Worm (Caenorhabditis elegans): Measurements from ENCODE around the gene K08D10.11.

The K08D10.11 gene

ce11 chrIV:4178424-4178823, 7.6 kb downstream of the K08D10.11 start, which contains the start of gene tsen-34:
TSS of gene tsen-34 (plus strand) at chrIV:4178457.
- TF ChIP-seq flt-1 (GFP tag; IDR thresholded peaks at IDR 0.05), result no peak
- peak; percentile 4 for TF ChIP-seq ama-1 (optimal IDR thresholded peaks at IDR 0.05)
- TF ChIP-seq tra-4 (tag; optimal IDR thresholded peaks at IDR 0.05), result no peak

DNA sequence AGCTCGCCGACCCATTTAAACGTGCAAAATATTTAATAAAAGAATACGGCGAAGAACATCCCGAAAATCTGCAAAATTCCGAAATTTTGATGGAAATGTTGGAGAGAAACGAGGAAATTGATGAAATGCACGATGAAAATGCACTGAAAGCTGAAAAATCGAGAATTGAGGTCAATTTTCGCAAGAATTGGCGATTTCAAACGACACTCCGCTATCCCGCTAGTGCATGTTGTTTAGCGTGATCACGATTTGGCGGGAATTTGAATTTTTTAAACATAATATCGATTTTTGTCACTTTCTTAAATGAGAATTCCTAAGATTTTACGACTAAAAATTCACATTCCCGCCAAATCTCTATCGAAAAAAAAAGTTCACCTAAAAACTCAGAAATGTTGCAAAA, 8.4 kb downstream of the K08D10.11 start:
- TF ChIP-seq tbx-11 (GFP tag; IDR thresholded peaks at IDR 0.05) (no peak), pes-1 (GFP tag; IDR thresholded peaks at IDR 0.05) (no peak), ceh-36 (tag; optimal IDR thresholded peaks at IDR 0.05) (no peak), hmg-4 (GFP tag; optimal IDR thresholded peaks at IDR 0.05) (no peak), aly-1 (tag; optimal IDR thresholded peaks at IDR 0.05) (no peak), ceh-13 (GFP tag; optimal IDR thresholded peaks at IDR 0.05) (no peak)

- TF ChIP-seq B0310.2 (tag; optimal IDR thresholded peaks at IDR 0.05), result no peak
- no peak for TF ChIP-seq hmg-4 (GFP tag; optimal IDR thresholded peaks at IDR 0.05)
- no peak for TF ChIP-seq pes-1 (GFP tag; IDR thresholded peaks at IDR 0.05)
- TF ChIP-seq hmbx-1 (tag; optimal IDR thresholded peaks at IDR 0.05), result no peak
- TF ChIP-seq ama-1 (optimal IDR thresholded peaks at IDR 0.05), result no peak
- no peak for TF ChIP-seq tbx-11 (GFP tag; IDR thresholded peaks at IDR 0.05)
- no peak for TF ChIP-seq aly-1 (tag; optimal IDR thresholded peaks at IDR 0.05)
- no peak for TF ChIP-seq ceh-36 (tag; optimal IDR thresholded peaks at IDR 0.05)
- TF ChIP-seq tra-4 (tag; optimal IDR thresholded peaks at IDR 0.05), result no peak
- no peak for TF ChIP-seq tbx-37 (GFP tag; conservative IDR thresholded peaks at IDR 0.05)
- no peak for TF ChIP-seq F13C5.2 (tag; optimal IDR thresholded peaks at IDR 0.05)
- TF ChIP-seq hnd-1 (tag; optimal IDR thresholded peaks at IDR 0.05), result no peak
- TF ChIP-seq ceh-13 (GFP tag; optimal IDR thresholded peaks at IDR 0.05), result no peak
- TF ChIP-seq flt-1 (GFP tag; IDR thresholded peaks at IDR 0.05), result no peak
- no peak for TF ChIP-seq scrt-1 (GFP tag; IDR thresholded peaks at IDR 0.05)
- no peak for TF ChIP-seq sea-1 (GFP tag; conservative IDR thresholded peaks at IDR 0.05)
Measured at ce11 chrIV:4176659-4177058, 9.3 kb downstream of the K08D10.11 start.

ce11 chrIV:4176088-4176487, 9.9 kb downstream of the K08D10.11 start, which contains the start of gene dnj-15:
TSS of gene dnj-15 (plus strand) at chrIV:4176388.
- TF ChIP-seq hnd-1 (tag; optimal IDR thresholded peaks at IDR 0.05) (no peak), ceh-13 (GFP tag; optimal IDR thresholded peaks at IDR 0.05) (no peak), sea-1 (GFP tag; conservative IDR thresholded peaks at IDR 0.05) (no peak), hmbx-1 (tag; optimal IDR thresholded peaks at IDR 0.05) (no peak)

ce11 chrIV:4173789-4174188, 12.2 kb downstream of the K08D10.11 start, which contains the start of gene rnp-3:
TSS of gene rnp-3 (plus strand) at chrIV:4174089.
- TF ChIP-seq B0310.2 (tag; optimal IDR thresholded peaks at IDR 0.05) (no peak), sea-1 (GFP tag; conservative IDR thresholded peaks at IDR 0.05) (no peak), ceh-36 (tag; optimal IDR thresholded peaks at IDR 0.05) (no peak)

DNA sequence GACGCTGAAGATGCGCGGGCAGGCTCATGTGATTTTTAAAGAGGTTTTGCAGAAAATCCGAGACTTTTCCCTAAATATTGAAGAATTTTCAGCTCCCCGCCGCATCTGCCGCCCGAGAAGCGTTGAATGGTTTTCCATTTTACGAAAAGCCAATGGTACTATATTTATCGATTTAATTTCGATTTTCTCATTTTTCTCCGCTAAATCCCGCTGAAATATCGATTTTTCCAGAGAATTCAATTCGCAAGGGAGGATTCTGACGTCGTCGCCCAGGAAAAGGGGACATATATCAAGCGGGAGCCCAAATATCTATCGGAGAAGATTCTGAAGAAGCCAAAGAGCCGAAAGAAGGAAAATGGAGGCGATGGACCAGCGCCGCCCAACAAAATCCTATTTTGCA, 13.8 kb downstream of the K08D10.11 start:
- TF ChIP-seq sea-1 (GFP tag; conservative IDR thresholded peaks at IDR 0.05), result no peak
- no peak for TF ChIP-seq B0310.2 (tag; optimal IDR thresholded peaks at IDR 0.05)
- TF ChIP-seq tbx-11 (GFP tag; IDR thresholded peaks at IDR 0.05), result no peak
- TF ChIP-seq aly-1 (tag; optimal IDR thresholded peaks at IDR 0.05), result no peak
- TF ChIP-seq hnd-1 (tag; optimal IDR thresholded peaks at IDR 0.05), result no peak
- no peak for TF ChIP-seq tra-4 (tag; optimal IDR thresholded peaks at IDR 0.05)
- TF ChIP-seq pes-1 (GFP tag; IDR thresholded peaks at IDR 0.05), result no peak
- no peak for TF ChIP-seq scrt-1 (GFP tag; IDR thresholded peaks at IDR 0.05)
- TF ChIP-seq hmbx-1 (tag; optimal IDR thresholded peaks at IDR 0.05), result no peak
- no peak for TF ChIP-seq ceh-36 (tag; optimal IDR thresholded peaks at IDR 0.05)
- TF ChIP-seq flt-1 (GFP tag; IDR thresholded peaks at IDR 0.05), result no peak
- TF ChIP-seq F13C5.2 (tag; optimal IDR thresholded peaks at IDR 0.05), result no peak
- no peak for TF ChIP-seq ama-1 (optimal IDR thresholded peaks at IDR 0.05)
- TF ChIP-seq tbx-37 (GFP tag; conservative IDR thresholded peaks at IDR 0.05), result no peak

ce11 chrIV:4171531-4172163, 14.4 kb downstream of the K08D10.11 start, which contains the start of the genes K08D10.13 and rnp-2:
TSS of gene K08D10.13 (minus strand) at chrIV:4171581.
TSS of gene rnp-2 (plus strand) at chrIV:4172076.
- TF ChIP-seq ets-7 (tag; optimal IDR thresholded peaks at IDR 0.05) (no peak), tbx-37 (GFP tag; conservative IDR thresholded peaks at IDR 0.05) (0 out of 2 replicates have a peak, but pooled peaks have one; percentile 27)

- TF ChIP-seq ceh-36 (tag; optimal IDR thresholded peaks at IDR 0.05) (no peak), pes-1 (GFP tag; IDR thresholded peaks at IDR 0.05) (no peak), tbx-11 (GFP tag; IDR thresholded peaks at IDR 0.05) (no peak), hmbx-1 (tag; optimal IDR thresholded peaks at IDR 0.05) (no peak), flt-1 (GFP tag; IDR thresholded peaks at IDR 0.05) (no peak), tra-4 (tag; optimal IDR thresholded peaks at IDR 0.05) (no peak), B0310.2 (tag; optimal IDR thresholded peaks at IDR 0.05) (no peak), tbx-37 (GFP tag; conservative IDR thresholded peaks at IDR 0.05) (no peak), ets-7 (tag; optimal IDR thresholded peaks at IDR 0.05) (no peak), F13C5.2 (tag; optimal IDR thresholded peaks at IDR 0.05) (no peak), aly-1 (tag; optimal IDR thresholded peaks at IDR 0.05) (no peak), hnd-1 (tag; optimal IDR thresholded peaks at IDR 0.05) (no peak), sea-1 (GFP tag; conservative IDR thresholded peaks at IDR 0.05) (no peak), hmg-4 (GFP tag; optimal IDR thresholded peaks at IDR 0.05) (no peak), ceh-13 (GFP tag; optimal IDR thresholded peaks at IDR 0.05) (no peak), scrt-1 (GFP tag; IDR thresholded peaks at IDR 0.05) (no peak), ama-1 (optimal IDR thresholded peaks at IDR 0.05) (no peak)
Measured at ce11 chrIV:4167296-4167695, 18.7 kb downstream of the K08D10.11 start.
